Fruit fly (Drosophila melanogaster): ENCODE results near the gene Madm.
A peak's percentile ranks its signal among the peaks of the same experiment; 100 is the strongest.

DNA sequence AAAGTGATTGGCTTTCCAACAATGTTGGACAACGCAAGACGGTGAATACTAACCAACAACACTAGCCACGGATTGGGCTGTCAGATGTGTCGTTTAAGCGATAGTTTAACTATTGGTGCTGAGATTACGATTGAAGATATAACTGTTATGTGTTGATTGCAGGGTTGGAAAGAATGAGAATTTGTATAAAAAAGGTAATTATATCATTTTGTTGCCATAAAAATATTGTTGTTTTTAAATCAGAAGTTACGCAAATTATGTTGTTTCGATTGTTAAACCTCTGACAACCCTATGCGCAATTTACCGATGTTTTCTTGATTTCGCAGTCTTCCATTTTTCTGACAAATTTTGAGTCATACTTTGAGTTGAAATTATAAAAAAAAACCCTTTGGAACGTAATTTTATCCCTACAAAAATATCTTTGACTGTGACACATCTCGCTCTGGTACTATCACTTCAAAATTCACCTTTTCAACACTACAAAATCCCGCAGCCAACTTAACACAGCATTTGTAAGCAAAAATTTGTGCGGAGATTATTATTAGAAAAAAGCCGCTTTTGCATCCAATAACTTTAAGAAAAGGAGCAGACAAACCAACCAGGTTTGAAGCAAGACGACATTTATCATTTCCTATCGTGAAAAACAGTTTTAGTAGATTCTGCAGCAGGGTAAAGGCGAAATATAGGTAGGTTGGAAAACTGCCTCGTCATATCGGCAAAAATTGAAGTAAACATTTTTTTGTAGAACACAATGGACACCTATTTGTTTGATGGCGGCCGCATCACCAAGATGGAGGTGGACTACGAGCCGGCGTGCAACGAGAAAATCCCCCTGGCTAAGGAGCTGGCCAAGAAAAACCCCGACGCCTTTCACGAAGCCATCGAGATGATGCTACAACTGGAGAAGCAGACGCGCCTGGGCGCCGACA is 47.0 kb downstream of the Madm start, which contains the start of the genes Hat1 and Rpn5:
- TF ChIP-seq crc (GFP tag; optimal IDR thresholded peaks at IDR 0.05) (peak; percentile 80), nerfin-2 (GFP tag; IDR thresholded peaks at IDR 0.05; ENCODE audit: partially characterized antibody) (peak; percentile 68), NFAT (GFP tag; IDR thresholded peaks at IDR 0.05) (peak; percentile 59; the same call in 1 of the 2 replicates), CG9727 (GFP tag; optimal IDR thresholded peaks at IDR 0.05) (peak; percentile 87)

Measured in whole organism, embryonic.